Fruit fly (Drosophila melanogaster): ENCODE results near the gene Alg10.

The Alg10 gene

DNA sequence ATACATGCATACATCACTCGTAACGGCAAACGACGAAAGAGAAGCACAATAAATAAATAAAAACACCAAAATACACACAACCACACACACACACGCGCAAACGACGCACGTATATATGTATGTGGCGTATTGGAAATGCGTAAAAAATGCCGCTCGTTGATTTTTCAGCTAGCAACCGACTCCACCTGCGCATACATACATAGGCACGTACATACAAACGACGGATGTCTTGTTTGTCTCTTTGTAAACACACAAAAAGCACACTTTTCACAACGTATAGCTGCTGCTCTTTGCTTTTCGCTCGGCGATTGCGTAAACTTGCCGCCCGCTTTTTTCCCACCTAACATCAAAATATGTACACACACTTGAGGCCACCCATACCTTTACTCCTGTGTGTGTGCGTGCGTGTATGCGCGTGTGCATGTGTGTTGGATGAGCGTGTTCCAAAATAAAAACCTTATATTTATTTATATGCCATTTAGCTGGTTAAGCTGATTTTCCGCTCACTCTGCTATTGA is 44.8 kb upstream of the Alg10 start (continued):
- TF ChIP-seq CG16815 (GFP tag; optimal IDR thresholded peaks at IDR 0.05) (no peak), CG18011 (GFP tag; optimal IDR thresholded peaks at IDR 0.05) (no peak), Meics (GFP tag; optimal IDR thresholded peaks at IDR 0.05) (peak; percentile 50), CG9727 (GFP tag; optimal IDR thresholded peaks at IDR 0.05) (peak; percentile 12), amos (GFP tag; IDR thresholded peaks at IDR 0.05; ENCODE audit: partially characterized antibody) (no peak; the same call in 1 of the 2 replicates), fru (optimal IDR thresholded peaks at IDR 0.05) (no peak), CG15479 (GFP tag; optimal IDR thresholded peaks at IDR 0.05) (peak; percentile 77), slou (GFP tag; optimal IDR thresholded peaks at IDR 0.05) (no peak), Dbx (GFP tag; IDR thresholded peaks at IDR 0.05) (0 out of 3 replicates have a peak, but pooled peaks have one; percentile 17), pnt (GFP tag; optimal IDR thresholded peaks at IDR 0.05) (no peak), Trl (optimal IDR thresholded peaks at IDR 0.05) (peak in 1 of 2 experiments; percentile 68), Trl (GFP tag; optimal IDR thresholded peaks at IDR 0.05) (no peak), CG18476 (GFP tag; optimal IDR thresholded peaks at IDR 0.05) (no peak), CG11085 (GFP tag; IDR thresholded peaks at IDR 0.05) (no peak), CG7928 (GFP tag; optimal IDR thresholded peaks at IDR 0.05) (no peak), CG18599 (GFP tag; optimal IDR thresholded peaks at IDR 0.05) (peak; percentile 67), hth (optimal IDR thresholded peaks at IDR 0.05) (no peak), Jarid2 (GFP tag; optimal IDR thresholded peaks at IDR 0.05) (no peak), CG33213 (GFP tag; optimal IDR thresholded peaks at IDR 0.05) (no peak), CG14965 (GFP tag; optimal IDR thresholded peaks at IDR 0.05; ENCODE audit: borderline replicate concordance) (peak; percentile 3), al (GFP tag; IDR thresholded peaks at IDR 0.05) (no peak), CG10274 (GFP tag; optimal IDR thresholded peaks at IDR 0.05) (no peak), zf30C (GFP tag; optimal IDR thresholded peaks at IDR 0.05) (no peak), B-H1 (GFP tag; IDR thresholded peaks at IDR 0.05) (no peak), z (GFP tag; IDR thresholded peaks at IDR 0.05) (peak; percentile 40; the same call in 1 of the 3 replicates), ash1 (GFP tag; optimal IDR thresholded peaks at IDR 0.05) (peak; percentile 66), CG9215 (GFP tag; IDR thresholded peaks at IDR 0.05) (no peak), hb (GFP tag; IDR thresholded peaks at IDR 0.05; ENCODE audit: partially characterized antibody) (no peak), bab2 (GFP tag; optimal IDR thresholded peaks at IDR 0.05) (no peak), CG9817 (tag; optimal IDR thresholded peaks at IDR 0.05) (no peak), CG2120 (GFP tag; optimal IDR thresholded peaks at IDR 0.05) (no peak), caup (GFP tag; optimal IDR thresholded peaks at IDR 0.05; ENCODE audit: severe bottlenecking) (peak; percentile 70), hbn (GFP tag; IDR thresholded peaks at IDR 0.05; ENCODE audit: partially characterized antibody) (no peak), CG9876 (GFP tag; optimal IDR thresholded peaks at IDR 0.05) (no peak), HmgZ (tag; optimal IDR thresholded peaks at IDR 0.05) (peak; percentile 48), lilli (GFP tag; optimal IDR thresholded peaks at IDR 0.05) (peak; percentile 5), her (GFP tag; optimal IDR thresholded peaks at IDR 0.05) (no peak), CG15696 (tag; optimal IDR thresholded peaks at IDR 0.05) (peak; percentile 26), HLH4C (GFP tag; IDR thresholded peaks at IDR 0.05; ENCODE audit: partially characterized antibody) (no peak), NC2β (GFP tag; optimal IDR thresholded peaks at IDR 0.05) (no peak), scrt (GFP tag; optimal IDR thresholded peaks at IDR 0.05) (peak; percentile 41), knrl (GFP tag; IDR thresholded peaks at IDR 0.05; ENCODE audit: partially characterized antibody) (no peak), nom (GFP tag; optimal IDR thresholded peaks at IDR 0.05) (no peak), Mad (GFP tag; optimal IDR thresholded peaks at IDR 0.05) (peak; percentile 11), CG11695 (GFP tag; IDR thresholded peaks at IDR 0.05) (0 out of 3 replicates have a peak, but pooled peaks have one; percentile 14), Scr (GFP tag; IDR thresholded peaks at IDR 0.05; ENCODE audit: partially characterized antibody) (no peak), Ets65A (GFP tag) (no peak), fd102C (GFP tag; optimal IDR thresholded peaks at IDR 0.05) (no peak), CG30403 (GFP tag; optimal IDR thresholded peaks at IDR 0.05) (no peak), grau (tag; optimal IDR thresholded peaks at IDR 0.05) (no peak), trem (tag; optimal IDR thresholded peaks at IDR 0.05) (no peak)

All from whole organism, embryonic.